Fruit fly (Drosophila melanogaster): Measurements from ENCODE around the gene Arts.

Arts gene

DNA sequence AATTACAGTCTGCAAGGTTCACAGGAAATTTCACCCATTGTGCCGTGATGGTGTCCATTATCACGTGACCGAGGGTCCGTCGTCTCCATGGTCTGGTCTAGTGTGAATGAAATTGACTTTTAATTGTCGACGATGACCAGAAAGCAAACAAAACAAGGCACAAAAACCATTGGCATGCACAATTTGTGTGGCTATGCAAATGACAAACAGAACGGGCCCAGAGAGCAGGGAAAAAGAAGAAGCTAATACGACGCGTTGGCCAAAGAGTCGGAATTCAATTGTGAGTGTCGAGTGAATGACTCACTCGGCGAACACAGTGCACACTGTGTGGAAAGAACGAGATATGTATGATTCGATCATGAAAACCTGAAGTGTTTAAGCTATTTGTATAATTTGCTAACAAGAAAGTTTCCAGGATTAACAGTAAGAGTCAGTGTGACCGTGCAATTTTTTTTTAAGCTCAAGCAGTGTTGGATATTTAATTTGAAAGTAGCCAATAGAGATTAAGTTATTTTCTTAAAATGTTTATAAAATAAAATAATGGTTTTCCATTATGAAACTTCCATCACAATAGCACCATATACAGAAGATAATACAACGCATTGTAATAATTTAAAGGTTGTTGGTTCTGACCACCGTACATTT is 33.0 kb downstream of the Arts start (continued):
- TF ChIP-seq scrt (GFP tag; optimal IDR thresholded peaks at IDR 0.05) (no peak), HLH4C (GFP tag; IDR thresholded peaks at IDR 0.05; ENCODE audit: partially characterized antibody) (no peak), CG30403 (GFP tag; optimal IDR thresholded peaks at IDR 0.05) (no peak), ro (GFP tag; IDR thresholded peaks at IDR 0.05) (no peak), vfl (GFP tag; optimal IDR thresholded peaks at IDR 0.05) (no peak), lbe (GFP tag; optimal IDR thresholded peaks at IDR 0.05) (no peak), z (GFP tag; IDR thresholded peaks at IDR 0.05) (no peak), wek (GFP tag; optimal IDR thresholded peaks at IDR 0.05) (no peak), CG4424 (GFP tag; optimal IDR thresholded peaks at IDR 0.05) (peak; percentile 15), CG12236 (GFP tag; optimal IDR thresholded peaks at IDR 0.05) (no peak), gt (GFP tag; IDR thresholded peaks at IDR 0.05) (no peak), pita (GFP tag; optimal IDR thresholded peaks at IDR 0.05) (no peak), ssp (GFP tag; IDR thresholded peaks at IDR 0.05) (no peak), CG3995 (GFP tag; optimal IDR thresholded peaks at IDR 0.05) (no peak), zen (tag; optimal IDR thresholded peaks at IDR 0.05) (no peak), odd (GFP tag; optimal IDR thresholded peaks at IDR 0.05) (no peak), lov (optimal IDR thresholded peaks at IDR 0.05) (no peak), lov (GFP tag; IDR thresholded peaks at IDR 0.05) (no peak), CG13624 (GFP tag; optimal IDR thresholded peaks at IDR 0.05) (no peak), D19B (GFP tag; optimal IDR thresholded peaks at IDR 0.05) (no peak), dati (GFP tag; IDR thresholded peaks at IDR 0.05) (no peak), CG31441 (GFP tag; IDR thresholded peaks at IDR 0.05) (peak; percentile 55), Dll (GFP tag; IDR thresholded peaks at IDR 0.05; ENCODE audit: partially characterized antibody) (no peak), CG7963 (GFP tag; IDR thresholded peaks at IDR 0.05; ENCODE audit: partially characterized antibody) (no peak), ash1 (GFP tag; optimal IDR thresholded peaks at IDR 0.05) (no peak), CG13296 (GFP tag; optimal IDR thresholded peaks at IDR 0.05) (no peak), CG11560 (tag; IDR thresholded peaks at IDR 0.05) (no peak), CG1529 (GFP tag; optimal IDR thresholded peaks at IDR 0.05) (peak; percentile 8), E2f1 (GFP tag; IDR thresholded peaks at IDR 0.05) (0 out of 2 replicates have a peak, but pooled peaks have one; percentile 22), ERR (GFP tag; optimal IDR thresholded peaks at IDR 0.05) (no peak), fd3F (GFP tag; optimal IDR thresholded peaks at IDR 0.05) (no peak), CG10431 (GFP tag; optimal IDR thresholded peaks at IDR 0.05) (no peak), amos (GFP tag; IDR thresholded peaks at IDR 0.05; ENCODE audit: partially characterized antibody) (no peak), Abd-B (GFP tag; optimal IDR thresholded peaks at IDR 0.05) (no peak), CG1603 (tag; optimal IDR thresholded peaks at IDR 0.05) (no peak), h (optimal IDR thresholded peaks at IDR 0.05) (no peak), CG17361 (GFP tag; IDR thresholded peaks at IDR 0.05) (peak; percentile 59; the same call in 2 of the 3 replicates), Sry-β (GFP tag; optimal IDR thresholded peaks at IDR 0.05) (no peak), CG12299 (tag; optimal IDR thresholded peaks at IDR 0.05) (no peak), Blimp-1 (GFP tag; optimal IDR thresholded peaks at IDR 0.05) (peak; percentile 9), Adf1 (GFP tag; IDR thresholded peaks at IDR 0.05) (no peak), Opbp (GFP tag; IDR thresholded peaks at IDR 0.05; ENCODE audit: partially characterized antibody) (no peak), HHEX (GFP tag; optimal IDR thresholded peaks at IDR 0.05) (no peak), Meics (GFP tag; optimal IDR thresholded peaks at IDR 0.05) (peak; percentile 4), CG9609 (GFP tag; optimal IDR thresholded peaks at IDR 0.05) (no peak), H2.0 (GFP tag; IDR thresholded peaks at IDR 0.05) (no peak), eyg (GFP tag; optimal IDR thresholded peaks at IDR 0.05) (no peak), CG6683 (GFP tag; optimal IDR thresholded peaks at IDR 0.05) (no peak), tna (GFP tag; IDR thresholded peaks at IDR 0.05; ENCODE audit: partially characterized antibody) (no peak), stwl (tag; optimal IDR thresholded peaks at IDR 0.05) (no peak), CG12155 (GFP tag; optimal IDR thresholded peaks at IDR 0.05) (no peak)

Data from whole organism, embryonic.